Worm (Caenorhabditis elegans): ENCODE results near the gene nhr-27.
A peak's percentile ranks its signal among the peaks of the same experiment; 100 is the strongest.

nhr-27 gene

ce11 chrX:12764009-12764408 lies 44.1 kb downstream of the nhr-27 start:
- TF ChIP-seq aptf-2 (GFP tag; conservative IDR thresholded peaks at IDR 0.05): no peak
- TF ChIP-seq ztf-28 (GFP tag; IDR thresholded peaks at IDR 0.05): no peak
- TF ChIP-seq T26A5.8 (tag; optimal IDR thresholded peaks at IDR 0.05): no peak
- 0 out of 2 replicates have a peak, but pooled peaks have one; percentile 15 for TF ChIP-seq madf-6 (GFP tag; IDR thresholded peaks at IDR 0.05)
- no peak for TF ChIP-seq ceh-100 (GFP tag; IDR thresholded peaks at IDR 0.05)

- TF ChIP-seq madf-6 (GFP tag; IDR thresholded peaks at IDR 0.05): no peak
- TF ChIP-seq snpc-3.4 (tag; optimal IDR thresholded peaks at IDR 0.05): no peak
- no peak for TF ChIP-seq pha-4 (tag; optimal IDR thresholded peaks at IDR 0.05)
- no peak for TF ChIP-seq nfya-2 (GFP tag; IDR thresholded peaks at IDR 0.05)
- TF ChIP-seq F10E7.11 (tag; optimal IDR thresholded peaks at IDR 0.05): no peak
- TF ChIP-seq efl-1 (GFP tag; optimal IDR thresholded peaks at IDR 0.05): no peak
- TF ChIP-seq Y95B8A.8 (GFP tag; IDR thresholded peaks at IDR 0.05): no peak
- TF ChIP-seq egl-18 (GFP tag; IDR thresholded peaks at IDR 0.05): no peak
- TF ChIP-seq snpc-4 (GFP tag; optimal IDR thresholded peaks at IDR 0.05): no peak
- no peak for TF ChIP-seq snpc-4 (tag; optimal IDR thresholded peaks at IDR 0.05)
- no peak for TF ChIP-seq cebp-2 (GFP tag; IDR thresholded peaks at IDR 0.05)
- TF ChIP-seq sdz-38 (tag; optimal IDR thresholded peaks at IDR 0.05): no peak
- TF ChIP-seq cebp-1 (GFP tag; IDR thresholded peaks at IDR 0.05): no peak
- TF ChIP-seq cebp-1 (tag; optimal IDR thresholded peaks at IDR 0.05): no peak
- no peak for TF ChIP-seq attf-6 (GFP tag; IDR thresholded peaks at IDR 0.05)
- TF ChIP-seq B0261.1 (tag; optimal IDR thresholded peaks at IDR 0.05): no peak
- TF ChIP-seq nhr-90 (tag; optimal IDR thresholded peaks at IDR 0.05): no peak
- no peak for TF ChIP-seq gei-17 (GFP tag; optimal IDR thresholded peaks at IDR 0.05)
These were observed 46.3 kb downstream of the nhr-27 start, which contains the start of gene cept-1 for ce11 chrX:12761778-12762177. cept-1 (plus strand) TSS chrX:12762078.

- TF ChIP-seq hlh-12 (tag; optimal IDR thresholded peaks at IDR 0.05): no peak
- peak; percentile 47 for TF ChIP-seq lin-40 (tag; optimal IDR thresholded peaks at IDR 0.05)
- peak in 1 of 2 experiments; percentile 0 for TF ChIP-seq let-607 (tag; optimal IDR thresholded peaks at IDR 0.05)
- no peak for TF ChIP-seq Y67H2A.10 (GFP tag; conservative IDR thresholded peaks at IDR 0.05)
- no peak for TF ChIP-seq ceh-79 (tag; optimal IDR thresholded peaks at IDR 0.05)
- TF ChIP-seq nhr-27 (tag; optimal IDR thresholded peaks at IDR 0.05): no peak
- TF ChIP-seq ekl-4 (GFP tag; IDR thresholded peaks at IDR 0.05): no peak
- peak; percentile 17; the same call in 1 of the 2 replicates for TF ChIP-seq K11D2.4 (GFP tag; IDR thresholded peaks at IDR 0.05)
- peak; percentile 76 for TF ChIP-seq nhr-80 (tag; optimal IDR thresholded peaks at IDR 0.05)
- no peak for TF ChIP-seq egl-44 (GFP tag; IDR thresholded peaks at IDR 0.05)
- TF ChIP-seq nhr-120 (GFP tag; IDR thresholded peaks at IDR 0.05): no peak
- TF ChIP-seq F55B11.4 (tag; optimal IDR thresholded peaks at IDR 0.05; ENCODE audit: borderline replicate concordance, insufficient read depth): no peak
- TF ChIP-seq nfya-1 (tag; optimal IDR thresholded peaks at IDR 0.05; ENCODE audit: borderline replicate concordance, insufficient read depth): no peak
- TF ChIP-seq athp-1 (tag; optimal IDR thresholded peaks at IDR 0.05): no peak
- TF ChIP-seq efl-1 (GFP tag; optimal IDR thresholded peaks at IDR 0.05): no peak
- TF ChIP-seq unc-130 (GFP tag; optimal IDR thresholded peaks at IDR 0.05): no peak
- no peak for TF ChIP-seq lag-1 (GFP tag; IDR thresholded peaks at IDR 0.05)
- peak; percentile 75 for TF ChIP-seq ztf-26 (tag; optimal IDR thresholded peaks at IDR 0.05)
- peak; percentile 35; the same call in 1 of the 2 replicates for TF ChIP-seq dox-1 (GFP tag; IDR thresholded peaks at IDR 0.05)
- no peak for TF ChIP-seq Y79H2A.3 (GFP tag; conservative IDR thresholded peaks at IDR 0.05)
- TF ChIP-seq rcor-1 (GFP tag; IDR thresholded peaks at IDR 0.05): no peak
- no peak for TF ChIP-seq B0035.1 (tag; optimal IDR thresholded peaks at IDR 0.05)
- peak; percentile 6 for TF ChIP-seq die-1 (tag; optimal IDR thresholded peaks at IDR 0.05)
- no peak for TF ChIP-seq ama-1 (optimal IDR thresholded peaks at IDR 0.05)
- no peak for TF ChIP-seq ama-1 (GFP tag; optimal IDR thresholded peaks at IDR 0.05)
- TF ChIP-seq hsf-1 (GFP tag; IDR thresholded peaks at IDR 0.05): no peak
- TF ChIP-seq ZK185.1 (tag; optimal IDR thresholded peaks at IDR 0.05; ENCODE audit: poor library complexity, severe bottlenecking): no peak
These were observed 46.8 kb downstream of the nhr-27 start for ce11 chrX:12761295-12761775.

Data from whole organism, young adult.